Fruit fly (Drosophila melanogaster) S2 (cell line): ENCODE measurements around the gene ihog.

Source experiments
- CG8478 ChIP-seq: fragments of >200 bp; optimal IDR thresholded peaks from 2 replicates; lab custom pipeline; 2018
- CTCF ChIP-seq, 2 experiments: fragments of >200 bp; optimal IDR thresholded peaks; 2 replicates each; lab custom pipeline; 2018

Gene ihog

DNA sequence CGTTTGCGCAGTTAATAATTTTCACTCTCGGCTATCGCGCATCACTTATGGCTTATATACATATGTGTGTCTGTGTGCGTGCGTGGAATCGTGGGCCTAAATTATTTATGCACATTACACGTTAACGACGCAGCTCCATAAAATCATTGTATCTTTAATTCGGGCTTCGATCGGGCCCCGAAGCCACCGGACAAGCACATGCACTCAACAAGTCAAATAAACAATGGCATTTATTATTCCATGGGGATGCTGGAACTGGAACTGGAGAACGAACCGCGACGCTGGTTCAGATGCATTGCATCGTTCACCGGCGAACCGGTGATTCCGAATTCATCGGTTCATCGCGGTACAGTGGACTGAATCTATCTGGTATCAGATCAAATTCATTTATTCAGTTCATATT is at the start of gene ihog:
Gene ihog (minus strand): TSS at position 269 of the 403 bp plus-strand sequence.
- TF ChIP-seq CG8478 (lab: Kevin White, UChicago) = no peak
- TF ChIP-seq CTCF (optimal IDR thresholded peaks at IDR 0.05; lab: Kevin White, UChicago) = peak in 1 of 2 experiments; percentile 9

DNA sequence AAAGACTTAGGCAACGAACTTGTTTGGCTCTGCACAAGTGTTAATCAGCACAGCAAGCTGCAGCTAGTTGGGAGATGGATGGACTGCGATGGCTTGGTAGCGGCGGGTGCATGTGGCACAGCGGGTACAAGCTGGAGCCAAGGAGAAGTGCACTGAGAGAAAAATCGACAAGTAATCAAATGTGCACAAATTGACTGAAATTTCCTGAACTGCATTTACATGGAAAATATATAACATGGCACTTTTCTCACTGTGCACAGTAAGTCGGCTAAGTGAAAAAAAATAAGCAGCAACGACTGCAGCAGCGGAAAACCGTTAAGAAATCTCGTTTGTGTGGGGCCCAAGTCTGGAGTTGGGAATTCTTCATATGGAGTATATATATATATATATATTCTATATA is 42.5 kb upstream of the ihog start:
- no peak for TF ChIP-seq CG8478 (lab: Kevin White, UChicago)

DNA sequence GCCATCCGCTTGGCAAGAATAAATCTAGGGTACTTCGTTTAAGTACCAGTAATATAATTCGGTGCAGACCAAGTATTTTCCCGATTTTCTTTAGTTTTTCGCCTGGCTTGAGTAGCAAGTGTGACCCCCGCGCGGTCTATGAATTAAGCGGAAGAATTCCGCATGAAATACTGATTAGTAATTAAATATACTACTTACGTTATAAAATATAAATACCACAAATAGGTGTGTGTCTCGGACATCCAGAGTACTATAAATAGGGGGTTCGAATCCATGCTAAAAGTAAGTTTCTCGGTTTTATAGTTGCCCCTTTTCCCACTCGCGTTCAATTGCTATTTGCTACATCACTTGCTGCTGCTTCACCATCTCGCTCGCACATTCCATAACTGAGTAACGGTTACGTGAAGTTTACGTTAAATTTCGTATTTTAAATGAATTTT is 23.0 kb upstream of the ihog start, which contains the start of gene snRNP-U1-70K:
Gene snRNP-U1-70K (minus strand): TSS at position 141 of the 440 bp plus-strand sequence.
- no peak for TF ChIP-seq CG8478 (lab: Kevin White, UChicago)
- peak; percentile 38 to 72 for TF ChIP-seq CTCF (optimal IDR thresholded peaks at IDR 0.05; lab: Kevin White, UChicago)

DNA sequence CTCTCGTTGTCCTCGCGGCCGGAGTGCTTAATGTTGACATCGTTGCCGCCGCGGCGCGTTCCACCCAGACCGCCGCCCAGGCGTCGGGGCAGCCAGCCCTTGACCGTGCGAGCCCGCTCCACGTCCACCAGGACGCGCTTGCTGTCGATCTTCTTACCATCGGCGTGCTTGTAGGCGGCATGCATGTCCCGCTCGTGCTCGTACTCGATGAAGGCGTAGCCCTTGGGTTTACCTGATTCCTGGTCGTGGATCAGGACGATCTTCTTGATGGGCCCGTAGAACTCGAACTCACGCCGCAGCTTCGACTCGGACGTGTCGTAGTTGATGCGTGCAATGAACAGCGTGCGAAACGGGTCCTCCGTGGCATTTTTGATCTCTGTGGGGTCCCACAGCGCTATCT is 22.2 kb upstream of the ihog start:
- TF ChIP-seq CG8478 (lab: Kevin White, UChicago) (no peak), CTCF (optimal IDR thresholded peaks at IDR 0.05; lab: Kevin White, UChicago) (no peak)

DNA sequence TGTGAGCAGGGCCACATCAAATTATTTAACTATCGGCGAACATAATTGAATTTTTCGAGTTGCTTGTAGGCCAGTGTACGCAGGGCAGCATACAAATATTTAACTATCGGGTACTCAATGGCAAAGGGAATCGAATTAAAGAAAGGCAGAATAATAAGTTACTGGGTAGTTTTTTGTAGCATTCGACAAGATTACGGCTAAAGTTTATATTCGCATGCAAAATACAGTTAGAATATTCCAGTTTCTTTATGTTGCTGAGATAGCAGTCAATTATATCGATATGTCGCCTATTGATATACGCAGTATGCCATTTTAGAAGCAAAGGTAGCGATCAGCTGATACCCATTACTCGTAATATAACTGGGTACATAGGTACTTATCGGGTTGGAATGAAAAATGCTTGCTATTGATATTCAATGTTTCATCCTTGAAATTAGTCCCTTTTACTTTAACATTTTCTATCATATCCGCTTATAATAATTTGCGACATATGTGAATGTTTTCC is 19.5 kb upstream of the ihog start:
- TF ChIP-seq CTCF (optimal IDR thresholded peaks at IDR 0.05; lab: Kevin White, UChicago) = peak; percentile 50
- no peak for TF ChIP-seq CG8478 (lab: Kevin White, UChicago)

DNA sequence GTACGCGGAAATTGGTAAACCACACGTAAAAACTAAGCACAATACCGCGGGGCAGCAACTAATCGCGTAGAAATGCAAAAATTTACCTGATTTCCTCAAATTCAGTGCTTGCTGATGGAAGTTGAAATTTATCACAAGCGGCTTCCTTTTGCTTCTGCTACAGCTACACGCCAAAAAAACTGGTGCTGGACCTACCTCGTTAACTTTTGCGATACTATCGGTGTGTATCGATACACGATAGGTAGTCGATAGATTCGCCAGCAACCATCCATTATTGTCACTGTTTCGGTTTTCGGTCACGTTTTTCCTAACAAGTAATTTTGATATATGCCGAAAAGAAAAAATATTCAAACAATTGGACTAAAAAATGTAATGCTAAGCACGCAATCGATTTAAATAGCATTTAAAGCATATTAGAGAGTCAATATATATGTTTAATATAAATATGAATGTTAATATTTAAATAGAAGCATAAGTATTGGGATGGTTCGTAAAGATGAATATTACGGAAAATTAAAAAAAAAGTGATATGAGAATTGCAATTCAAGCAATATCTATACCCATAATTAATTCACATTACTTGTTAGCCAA is 18.9 kb upstream of the ihog start, which contains the start of gene Sumo:
Gene Sumo (minus strand): TSS at position 223 of the 591 bp plus-strand sequence.
- TF ChIP-seq CTCF (optimal IDR thresholded peaks at IDR 0.05; lab: Kevin White, UChicago) (no peak), CG8478 (lab: Kevin White, UChicago) (no peak)

DNA sequence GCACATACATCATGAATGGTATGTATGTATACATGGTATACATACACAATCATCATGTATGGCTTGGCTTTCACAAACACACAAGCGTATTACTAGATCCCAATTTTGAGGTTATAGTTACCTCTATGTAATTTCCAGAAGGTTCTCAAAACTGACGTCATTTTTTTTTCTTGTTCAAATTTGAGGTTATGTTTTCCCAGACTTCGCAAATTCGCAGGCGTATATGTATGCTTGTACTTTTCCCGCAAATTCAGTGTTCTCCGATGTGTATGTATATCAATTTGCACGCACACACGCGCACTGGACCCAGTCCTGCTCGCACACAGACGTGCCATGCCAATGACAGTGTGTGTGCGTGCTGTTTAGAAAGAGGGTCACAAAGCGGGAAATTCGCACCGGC is 17.7 kb upstream of the ihog start:
- TF ChIP-seq CTCF (optimal IDR thresholded peaks at IDR 0.05; lab: Kevin White, UChicago) = no peak

DNA sequence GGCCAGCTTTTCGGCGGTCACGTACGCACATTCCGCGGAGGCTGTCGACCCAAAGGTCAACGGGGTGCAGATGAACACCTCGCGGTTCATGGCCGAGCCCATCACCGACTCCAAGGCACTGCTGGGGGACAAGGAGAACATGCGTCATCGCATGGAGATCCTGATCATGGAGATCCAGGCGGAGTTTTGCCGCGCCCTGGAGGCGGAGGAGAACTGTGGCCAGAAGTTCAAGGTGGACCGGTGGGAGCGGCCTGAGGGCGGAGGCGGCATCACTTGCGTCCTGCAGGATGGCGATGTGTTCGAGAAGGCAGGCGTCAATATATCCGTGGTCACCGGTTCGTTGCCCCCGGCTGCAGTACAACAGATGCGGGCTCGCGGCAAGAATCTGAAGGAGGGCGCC is 16.0 kb upstream of the ihog start:
- TF ChIP-seq CG8478 (lab: Kevin White, UChicago) = no peak
- TF ChIP-seq CTCF (optimal IDR thresholded peaks at IDR 0.05; lab: Kevin White, UChicago) = no peak

DNA sequence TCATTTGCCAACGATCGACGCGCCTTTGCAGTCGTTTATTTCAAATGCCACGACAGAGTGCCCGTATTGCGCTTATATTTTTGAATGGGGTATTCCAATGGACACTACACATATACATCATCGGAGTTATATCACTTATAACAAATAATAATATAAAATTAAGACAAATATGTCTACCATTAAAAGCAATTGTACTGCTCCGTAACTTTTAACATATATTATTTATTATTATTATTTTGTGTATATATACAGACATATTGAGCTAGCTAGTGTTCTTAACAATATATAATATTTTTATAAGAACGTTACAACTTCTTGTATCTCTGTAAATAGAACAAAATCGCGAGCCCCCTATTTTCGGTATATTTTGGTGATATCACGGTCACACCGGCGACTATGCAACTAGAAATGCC is 15.4 kb upstream of the ihog start, which contains the start of the genes sip2 and Coprox:
Gene sip2 (minus strand): TSS at position 53 of the 413 bp plus-strand sequence.
Gene Coprox (plus strand): TSS at position 400 of the 413 bp plus-strand sequence.
- no peak for TF ChIP-seq CG8478 (lab: Kevin White, UChicago)
- TF ChIP-seq CTCF (optimal IDR thresholded peaks at IDR 0.05; lab: Kevin White, UChicago) = no peak

DNA sequence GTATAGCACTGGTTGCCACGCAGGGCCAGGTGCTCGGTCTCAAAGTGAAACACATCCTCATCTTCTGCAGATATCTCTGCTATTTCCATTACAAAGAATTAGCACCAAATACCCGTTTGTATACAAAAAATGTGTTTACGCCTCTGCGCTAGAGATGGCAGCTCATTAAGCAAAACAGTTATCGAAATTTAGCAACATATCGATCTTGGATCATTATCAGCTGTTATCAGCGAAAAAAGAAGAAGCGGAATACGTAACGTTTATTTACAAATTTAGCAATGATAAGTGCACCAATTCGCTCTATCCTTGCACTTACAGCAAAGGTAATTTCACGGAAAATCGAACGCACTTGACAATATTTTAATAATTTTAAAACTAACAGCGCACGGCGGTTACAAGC is 11.6 kb upstream of the ihog start, which contains the start of the genes Atac1 and Hmgcl:
Gene Atac1 (minus strand): TSS at position 164 of the 400 bp plus-strand sequence.
Gene Hmgcl (plus strand): TSS at position 213 of the 400 bp plus-strand sequence.
- TF ChIP-seq CTCF (optimal IDR thresholded peaks at IDR 0.05; lab: Kevin White, UChicago) (no peak), CG8478 (lab: Kevin White, UChicago) (no peak)

DNA sequence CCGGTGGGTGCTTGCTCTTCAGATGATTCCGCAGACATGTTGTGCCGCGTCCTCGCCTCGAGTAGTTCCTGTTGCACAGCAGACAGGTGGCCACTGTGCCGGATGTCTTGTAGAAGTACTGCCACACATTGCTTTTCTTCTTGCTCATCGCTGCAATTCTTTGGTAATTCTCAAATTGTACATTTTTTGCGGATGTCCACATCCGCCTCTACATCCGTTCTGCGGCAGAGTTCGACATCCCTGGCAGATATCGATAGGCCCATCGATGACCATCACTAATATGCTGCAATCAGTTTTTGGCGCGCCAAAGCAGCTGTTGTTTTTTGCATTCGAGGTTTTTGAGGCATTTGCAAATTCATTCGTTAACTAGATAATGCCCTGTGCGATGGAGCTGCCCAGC is 8.1 kb upstream of the ihog start, which contains the start of the genes CG13775 and CG3430:
Gene CG13775 (minus strand): TSS at position 226 of the 400 bp plus-strand sequence.
Gene CG3430 (plus strand): TSS at position 284 of the 400 bp plus-strand sequence.
- TF ChIP-seq CTCF (optimal IDR thresholded peaks at IDR 0.05; lab: Kevin White, UChicago) (no peak), CG8478 (lab: Kevin White, UChicago) (no peak)

DNA sequence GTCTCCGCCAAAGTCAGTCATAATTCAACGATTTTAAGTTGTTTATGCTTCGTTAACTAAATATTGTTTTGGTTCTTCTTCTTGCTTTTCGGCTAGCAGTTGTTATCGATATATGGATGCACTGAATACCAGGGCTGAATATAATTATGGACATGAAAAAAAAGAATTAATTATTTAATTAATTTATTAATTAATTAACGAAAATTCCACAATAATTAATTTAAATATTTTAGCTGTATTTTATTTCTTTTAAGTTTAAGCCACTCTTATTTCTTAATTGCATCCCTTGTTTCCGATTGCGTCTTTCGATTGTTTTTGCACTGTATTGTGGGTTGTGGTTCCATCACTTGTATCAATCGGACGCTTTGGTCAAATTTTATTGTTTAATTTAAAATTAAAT is 1.5 kb upstream of the ihog start, which contains the start of the genes Gas41 and SA1:
Gene Gas41 (minus strand): TSS at position 112 of the 400 bp plus-strand sequence.
Gene SA1 (plus strand): TSS at position 326 of the 400 bp plus-strand sequence.
- TF ChIP-seq CG8478 (lab: Kevin White, UChicago) (no peak), CTCF (optimal IDR thresholded peaks at IDR 0.05; lab: Kevin White, UChicago) (no peak)

DNA sequence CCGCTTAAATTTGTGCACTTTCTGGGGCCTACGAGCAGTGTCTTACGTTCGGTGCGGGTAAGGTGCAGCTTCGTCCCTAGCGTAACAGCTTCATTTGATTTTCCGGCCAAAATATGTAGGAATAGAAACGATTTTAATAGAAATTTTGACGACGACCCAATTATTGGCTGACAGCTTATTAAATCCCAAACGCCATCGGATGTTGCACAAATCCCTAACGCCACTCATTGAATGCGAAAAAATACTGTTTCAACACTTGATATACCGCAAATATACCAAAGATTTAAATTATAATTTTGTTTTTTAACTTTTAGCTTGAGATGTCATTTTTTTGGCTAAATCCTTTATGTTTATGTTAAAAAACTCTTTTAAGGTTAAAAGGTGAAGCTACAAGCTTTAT is 3.5 kb downstream of the ihog start, which contains the start of gene Fgop2:
Gene Fgop2 (minus strand): TSS at position 202 of the 400 bp plus-strand sequence.
- TF ChIP-seq CTCF (optimal IDR thresholded peaks at IDR 0.05; lab: Kevin White, UChicago) (no peak), CG8478 (lab: Kevin White, UChicago) (no peak)

DNA sequence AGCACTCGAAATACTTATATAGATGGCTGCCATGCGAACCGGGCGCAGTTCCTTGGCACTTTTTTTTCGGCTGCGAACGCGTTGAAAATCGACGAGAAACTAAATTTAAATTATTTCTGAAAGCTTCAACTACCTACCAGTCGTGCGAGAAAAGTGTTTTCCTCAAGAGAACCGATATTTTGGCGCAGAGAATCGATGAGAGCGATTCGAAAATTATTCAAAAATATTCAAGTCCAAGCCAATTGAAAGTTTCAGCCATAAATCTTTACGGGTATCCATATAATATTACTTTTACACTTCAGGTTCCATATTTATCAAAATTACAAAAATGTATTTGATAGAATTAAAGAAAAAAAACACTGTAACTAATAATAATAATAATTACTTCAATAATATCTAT is 5.9 kb downstream of the ihog start, which contains the start of gene CG18304:
Gene CG18304 (minus strand): TSS at position 101 of the 400 bp plus-strand sequence.
- TF ChIP-seq CTCF (optimal IDR thresholded peaks at IDR 0.05; lab: Kevin White, UChicago) = no peak

DNA sequence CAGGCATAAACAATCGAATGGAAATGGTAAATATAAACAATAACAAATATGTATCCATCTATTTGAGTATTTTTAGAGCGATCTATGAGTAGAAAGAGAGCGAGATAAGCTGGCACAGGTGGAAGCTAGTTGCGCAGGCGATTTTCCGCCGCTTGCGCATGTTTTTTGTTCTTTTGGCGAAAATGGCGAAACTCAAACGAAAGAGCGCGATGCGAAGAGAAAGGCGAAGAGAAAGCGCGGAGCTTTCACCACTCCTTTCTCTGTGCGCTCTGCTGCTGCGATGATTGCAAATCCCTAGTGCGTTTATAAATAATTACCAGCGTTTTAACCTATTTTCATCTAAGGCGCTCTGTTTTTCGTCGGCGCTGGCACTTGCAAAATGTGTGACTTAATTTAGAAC is 6.9 kb downstream of the ihog start:
- TF ChIP-seq CG8478 (lab: Kevin White, UChicago) (no peak), CTCF (optimal IDR thresholded peaks at IDR 0.05; lab: Kevin White, UChicago) (no peak)
